Worm (Caenorhabditis elegans) whole organism, L1 larva: ENCODE data around the gene rpl-10.

Experiments
- blmp-1 ChIP-seq: fragments of 150-350 bp; optimal IDR thresholded peaks from 2 replicates; lab custom pipeline; 2014; ENCODE audit warnings: missing biosample characterization, missing genetic modification characterization
- ceh-63 ChIP-seq: fragments of 200-800 bp; sonication (Bioruptor generic); optimal IDR thresholded peaks from 2 replicates; lab custom pipeline; 2018; ENCODE audit warnings: mild to moderate bottlenecking, missing genetic modification characterization, missing compliant biosample characterization
- elt-3 ChIP-seq, 6 experiments: fragments of 150-350 bp in 1 of 6; sonication (generic microtip); optimal IDR thresholded peaks; 2 replicates each; lab custom pipeline; 2017 to 2018; ENCODE audit warnings: missing biosample characterization in 6 of 6, missing genetic modification characterization in 6 of 6, inconsistent platforms in 1 of 6
- lin-14 ChIP-seq: fragments of 200-800 bp; sonication (Bioruptor generic); optimal IDR thresholded peaks from 2 replicates; lab custom pipeline; 2018; ENCODE audit warnings: mild to moderate bottlenecking, missing genetic modification characterization, moderate library complexity, missing compliant biosample characterization
- lin-39 ChIP-seq: fragments of 150-350 bp; optimal IDR thresholded peaks from 2 replicates; lab custom pipeline; 2014; ENCODE audit warnings: missing biosample characterization, missing genetic modification reagents, missing genetic modification characterization
- nhr-11 ChIP-seq: fragments of 150-350 bp; optimal IDR thresholded peaks from 2 replicates; lab custom pipeline; 2014; ENCODE audit warnings: missing biosample characterization, missing genetic modification characterization
- sox-4 ChIP-seq: sonication (generic microtip); optimal IDR thresholded peaks from 2 replicates; lab custom pipeline; 2016; ENCODE audit warnings: missing genetic modification characterization, missing compliant biosample characterization
- zip-4 ChIP-seq: fragments of 200-800 bp; sonication (Bioruptor generic); optimal IDR thresholded peaks from 2 replicates; lab custom pipeline; 2018; ENCODE audit warnings: mild to moderate bottlenecking, missing genetic modification characterization, moderate library complexity, missing compliant biosample characterization

ce11 chrII:8157991-8158390 is 14.3 kb downstream of the rpl-10 start, which contains the start of gene pch-2:
- TF ChIP-seq lin-14 (peak; percentile 45), zip-4 (GFP tag; lab: Kevin White, UChicago) (no peak), ceh-63 (GFP tag; lab: Kevin White, UChicago) (no peak), elt-3 (tag; optimal IDR thresholded peaks at IDR 0.05; lab: Kevin White, UChicago) (peak in 1 of 6 experiments; percentile 59), nhr-11 (tag; lab: Kevin White, UChicago) (no peak), sox-4 (tag; lab: Kevin White, UChicago) (no peak), lin-39 (tag; lab: Kevin White, UChicago) (no peak), blmp-1 (tag; lab: Kevin White, UChicago) (peak; percentile 60)
